Fruit fly (Drosophila melanogaster) whole organism, embryonic: ENCODE data around the gene CG7065.

Experiments used
- Atf-2 ChIP-seq: fragments of 200-800 bp; sonication (Bioruptor generic); optimal IDR thresholded peaks from 2 replicates; lab custom pipeline; 2016; ENCODE audit warnings: missing biosample characterization, missing genetic modification characterization
- B-H1 ChIP-seq: fragments of 200-800 bp; sonication (Bioruptor generic); IDR thresholded peaks from 3 replicates; pipeline ENCODE4 v1.3.6; 2022; ENCODE audit warnings: missing biosample characterization, missing genetic modification characterization
- B-H2 ChIP-seq: fragments of 200-800 bp; sonication (Bioruptor generic); optimal IDR thresholded peaks from 2 replicates; lab custom pipeline; 2018; ENCODE audit warnings: missing biosample characterization, mild to moderate bottlenecking, missing genetic modification characterization
- CG10147 ChIP-seq: fragments of 200-800 bp; sonication (Bioruptor generic); optimal IDR thresholded peaks from 2 replicates; lab custom pipeline; 2019; ENCODE audit warnings: missing biosample characterization, mild to moderate bottlenecking, missing genetic modification characterization, moderate library complexity
- CG10209 ChIP-seq: fragments of 200-800 bp; sonication (Bioruptor generic); optimal IDR thresholded peaks from 3 replicates; lab custom pipeline; 2017; ENCODE audit warnings: missing biosample characterization, mild to moderate bottlenecking, missing genetic modification characterization, missing genetic modification reagents
- CG10267 ChIP-seq: fragments of 200-800 bp; sonication (Bioruptor generic); optimal IDR thresholded peaks from 2 replicates; lab custom pipeline; 2018; ENCODE audit warnings: missing biosample characterization, mild to moderate bottlenecking, missing genetic modification characterization, moderate library complexity
- CG12219 ChIP-seq: fragments of 200-800 bp; sonication (Bioruptor generic); optimal IDR thresholded peaks from 3 replicates; lab custom pipeline; 2018; ENCODE audit warnings: missing biosample characterization, mild to moderate bottlenecking, missing genetic modification characterization
- CG12236 ChIP-seq: fragments of 200-800 bp; sonication (Bioruptor generic); optimal IDR thresholded peaks from 2 replicates; lab custom pipeline; 2016; ENCODE audit warnings: missing biosample characterization, missing genetic modification characterization
- CG12744 ChIP-seq: fragments of 200-800 bp; sonication (Bioruptor generic); optimal IDR thresholded peaks from 2 replicates; lab custom pipeline; 2016; ENCODE audit warnings: missing biosample characterization, missing genetic modification characterization
- CG12942 ChIP-seq: fragments of 200-800 bp; sonication (Bioruptor generic); optimal IDR thresholded peaks from 3 replicates; lab custom pipeline; 2016; ENCODE audit warnings: missing biosample characterization, missing genetic modification characterization
- CG15696 ChIP-seq: fragments of 200-800 bp; sonication (Bioruptor generic); optimal IDR thresholded peaks from 2 replicates; lab custom pipeline; 2019; ENCODE audit warnings: missing biosample characterization, mild to moderate bottlenecking, missing genetic modification characterization, moderate library complexity
- CG1832 ChIP-seq: fragments of 200-800 bp; sonication (Bioruptor generic); optimal IDR thresholded peaks from 2 replicates; lab custom pipeline; 2017; ENCODE audit warnings: missing biosample characterization, mild to moderate bottlenecking, missing genetic modification characterization, inconsistent platforms
- CG18619 ChIP-seq: fragments of 200-800 bp; sonication (Bioruptor generic); optimal IDR thresholded peaks from 3 replicates; lab custom pipeline; 2017; ENCODE audit warnings: missing biosample characterization, mild to moderate bottlenecking, missing genetic modification characterization
- CG2116 ChIP-seq: fragments of 200-800 bp; sonication (Bioruptor generic); optimal IDR thresholded peaks from 3 replicates; lab custom pipeline; 2018; ENCODE audit warnings: missing biosample characterization, mild to moderate bottlenecking, missing genetic modification characterization
- CG2678 ChIP-seq: fragments of 200-800 bp; sonication (Bioruptor generic); optimal IDR thresholded peaks from 3 replicates; lab custom pipeline; 2019; ENCODE audit warnings: missing biosample characterization, mild to moderate bottlenecking, missing genetic modification characterization, moderate library complexity
- CG2875 ChIP-seq: fragments of 200-800 bp; sonication (Bioruptor generic); optimal IDR thresholded peaks from 2 replicates; lab custom pipeline; 2017; ENCODE audit warnings: missing biosample characterization, mild to moderate bottlenecking, missing genetic modification characterization, missing genetic modification reagents
- CG32772 ChIP-seq: fragments of 200-800 bp; sonication (Bioruptor generic); IDR thresholded peaks from 2 replicates; pipeline ENCODE4 v1.3.6; 2022; ENCODE audit warnings: missing biosample characterization, missing genetic modification characterization
- CG4282 ChIP-seq: fragments of 200-800 bp; sonication (Bioruptor generic); optimal IDR thresholded peaks from 2 replicates; lab custom pipeline; 2016; ENCODE audit warnings: missing biosample characterization, missing genetic modification characterization
- CG6254 ChIP-seq: fragments of 200-800 bp; sonication (Bioruptor generic); optimal IDR thresholded peaks from 3 replicates; lab custom pipeline; 2017; ENCODE audit warnings: mild to moderate bottlenecking, missing biosample characterization, missing genetic modification reagents, missing genetic modification characterization
- CG6683 ChIP-seq: fragments of 200-800 bp; sonication (Bioruptor generic); optimal IDR thresholded peaks from 2 replicates; lab custom pipeline; 2017; ENCODE audit warnings: missing biosample characterization, mild to moderate bottlenecking, missing genetic modification characterization, missing genetic modification reagents
- CG7357 ChIP-seq: fragments of 200-800 bp; sonication (Bioruptor generic); IDR thresholded peaks from 3 replicates; pipeline ENCODE4 v1.3.6; 2022; ENCODE audit warnings: missing biosample characterization, missing genetic modification characterization
- CG7839 ChIP-seq: fragments of 200-800 bp; sonication (Bioruptor generic); optimal IDR thresholded peaks from 3 replicates; lab custom pipeline; 2018; ENCODE audit warnings: missing biosample characterization, mild to moderate bottlenecking, missing genetic modification characterization, moderate library complexity
- CG8359 ChIP-seq: fragments of 200-800 bp; sonication (Bioruptor generic); optimal IDR thresholded peaks from 2 replicates; lab custom pipeline; 2017; ENCODE audit warnings: missing biosample characterization, mild to moderate bottlenecking, missing genetic modification characterization, borderline replicate concordance
- CHES-1-like ChIP-seq: fragments of 200-800 bp; sonication (Bioruptor generic); optimal IDR thresholded peaks from 2 replicates; lab custom pipeline; 2016; ENCODE audit warnings: missing biosample characterization, missing genetic modification characterization
- Fer1 ChIP-seq: fragments of 200-800 bp; sonication (Bioruptor generic); optimal IDR thresholded peaks from 2 replicates; lab custom pipeline; 2017; ENCODE audit warnings: missing biosample characterization, mild to moderate bottlenecking, missing genetic modification characterization
- Hr51 ChIP-seq, 2 experiments: fragments of 200-800 bp; sonication (Bioruptor generic); optimal IDR thresholded peaks; 2 replicates in 1 of 2; 3 replicates in 1 of 2; lab custom pipeline; 2016 to 2018; ENCODE audit warnings: missing biosample characterization in 2 of 2, missing genetic modification characterization in 2 of 2, mild to moderate bottlenecking in 1 of 2, moderate library complexity in 1 of 2
- Lpt ChIP-seq: fragments of >200 bp; optimal IDR thresholded peaks from 2 replicates; lab custom pipeline; 2018; ENCODE audit warnings: missing biosample characterization, missing genetic modification characterization
- Max ChIP-seq: fragments of 200-800 bp; sonication (Bioruptor generic); optimal IDR thresholded peaks from 2 replicates; lab custom pipeline; 2016; ENCODE audit warnings: missing biosample characterization, mild to moderate bottlenecking, missing genetic modification characterization
- NC2β ChIP-seq: fragments of 200-800 bp; sonication (Bioruptor generic); optimal IDR thresholded peaks from 2 replicates; lab custom pipeline; 2016; ENCODE audit warnings: missing biosample characterization, missing genetic modification characterization
- Nf-YC ChIP-seq: fragments of 200-800 bp; optimal IDR thresholded peaks from 3 replicates; lab custom pipeline; 2019; ENCODE audit warnings: missing biosample characterization, mild to moderate bottlenecking, missing genetic modification characterization, moderate library complexity
- Oaz ChIP-seq: fragments of 200-800 bp; sonication (Bioruptor generic); IDR thresholded peaks from 2 replicates; pipeline ENCODE4 v1.3.6; 2022; ENCODE audit warnings: missing biosample characterization, missing genetic modification characterization
- PHDP ChIP-seq: fragments of 200-800 bp; sonication (Bioruptor generic); optimal IDR thresholded peaks from 3 replicates; lab custom pipeline; 2018; ENCODE audit warnings: missing biosample characterization, mild to moderate bottlenecking, missing genetic modification characterization, moderate library complexity
- bab2 ChIP-seq: fragments of 200-800 bp; sonication (Bioruptor generic); optimal IDR thresholded peaks from 2 replicates; lab custom pipeline; 2016; ENCODE audit warnings: missing biosample characterization, missing genetic modification characterization
- bcd ChIP-seq: fragments of 200-800 bp; sonication (Bioruptor generic); optimal IDR thresholded peaks from 2 replicates; lab custom pipeline; 2017; ENCODE audit warnings: missing biosample characterization, mild to moderate bottlenecking, missing genetic modification characterization
- dm ChIP-seq: fragments of 200-800 bp; sonication (Bioruptor generic); optimal IDR thresholded peaks from 3 replicates; lab custom pipeline; 2016; ENCODE audit warnings: missing biosample characterization, missing genetic modification characterization
- eve ChIP-seq, 2 experiments: fragments of >200 bp; optimal IDR thresholded peaks; 2 replicates each; lab custom pipeline; 2017; ENCODE audit warnings: missing biosample characterization in 2 of 2, missing genetic modification characterization in 2 of 2
- gsb ChIP-seq: fragments of 200-800 bp; sonication (Bioruptor generic); IDR thresholded peaks from 2 replicates; pipeline ENCODE4 v1.3.6; 2022; ENCODE audit warnings: missing biosample characterization, missing genetic modification characterization
- hth ChIP-seq: fragments of >200 bp; optimal IDR thresholded peaks from 2 replicates; lab custom pipeline; 2017; ENCODE audit warnings: inconsistent platforms
- ken ChIP-seq: fragments of 200-800 bp; sonication (Bioruptor generic); IDR thresholded peaks from 3 replicates; pipeline ENCODE4 v1.3.6; 2022; ENCODE audit warnings: missing biosample characterization, missing genetic modification characterization
- lola ChIP-seq, 3 experiments: fragments of >200 bp in 2 of 3; fragments of 200-800 bp in 1 of 3; sonication (Bioruptor generic) in 1 of 3; optimal IDR thresholded peaks; 2 replicates each; lab custom pipeline; 2017 to 2019; ENCODE audit warnings: missing biosample characterization in 3 of 3, missing genetic modification characterization in 3 of 3, mild to moderate bottlenecking in 1 of 3, moderate library complexity in 1 of 3
- lov ChIP-seq, 2 experiments: fragments of 200-800 bp in 1 of 2; fragments of >200 bp in 1 of 2; sonication (Bioruptor generic) in 1 of 2; IDR thresholded peaks in 1 of 2; optimal IDR thresholded peaks in 1 of 2; 2 replicates in 1 of 2; 3 replicates in 1 of 2; pipeline versions ENCODE4 v1.3.6 to Lab custom; 2017 to 2022; ENCODE audit warnings: missing biosample characterization in 1 of 2, missing genetic modification characterization in 1 of 2
- nerfin-1 ChIP-seq: fragments of 200-800 bp; sonication (Bioruptor generic); optimal IDR thresholded peaks from 3 replicates; lab custom pipeline; 2019; ENCODE audit warnings: missing biosample characterization, mild to moderate bottlenecking, missing genetic modification characterization, moderate library complexity
- nmo ChIP-seq: fragments of 200-800 bp; sonication (Bioruptor generic); optimal IDR thresholded peaks from 2 replicates; lab custom pipeline; 2018; ENCODE audit warnings: missing biosample characterization, mild to moderate bottlenecking, missing genetic modification characterization, moderate library complexity
- ranshi ChIP-seq: fragments of 200-800 bp; sonication (Bioruptor generic); IDR thresholded peaks from 2 replicates; pipeline ENCODE4 v1.3.6; 2022; ENCODE audit warnings: missing biosample characterization, missing genetic modification characterization
- repo ChIP-seq: fragments of 200-800 bp; sonication (Bioruptor generic); optimal IDR thresholded peaks from 2 replicates; lab custom pipeline; 2016; ENCODE audit warnings: missing biosample characterization, missing genetic modification characterization
- scrt ChIP-seq: fragments of 200-800 bp; sonication (Bioruptor generic); optimal IDR thresholded peaks from 2 replicates; lab custom pipeline; 2018; ENCODE audit warnings: missing biosample characterization, mild to moderate bottlenecking, missing genetic modification characterization, moderate library complexity
- seq ChIP-seq: fragments of 200-800 bp; sonication (Bioruptor generic); IDR thresholded peaks from 2 replicates; pipeline ENCODE4 v1.3.6; 2022; ENCODE audit warnings: missing biosample characterization, missing genetic modification characterization
- sob ChIP-seq: fragments of 200-800 bp; sonication (Bioruptor generic); IDR thresholded peaks from 2 replicates; pipeline ENCODE4 v1.3.6; 2022; ENCODE audit warnings: missing biosample characterization, missing genetic modification characterization
- yki ChIP-seq: fragments of >200 bp; optimal IDR thresholded peaks from 3 replicates; lab custom pipeline; 2018
- zfh2 ChIP-seq: fragments of 200-800 bp; sonication (Bioruptor generic); optimal IDR thresholded peaks from 2 replicates; lab custom pipeline; 2016; ENCODE audit warnings: missing biosample characterization, missing genetic modification characterization

CG7065 gene

DNA sequence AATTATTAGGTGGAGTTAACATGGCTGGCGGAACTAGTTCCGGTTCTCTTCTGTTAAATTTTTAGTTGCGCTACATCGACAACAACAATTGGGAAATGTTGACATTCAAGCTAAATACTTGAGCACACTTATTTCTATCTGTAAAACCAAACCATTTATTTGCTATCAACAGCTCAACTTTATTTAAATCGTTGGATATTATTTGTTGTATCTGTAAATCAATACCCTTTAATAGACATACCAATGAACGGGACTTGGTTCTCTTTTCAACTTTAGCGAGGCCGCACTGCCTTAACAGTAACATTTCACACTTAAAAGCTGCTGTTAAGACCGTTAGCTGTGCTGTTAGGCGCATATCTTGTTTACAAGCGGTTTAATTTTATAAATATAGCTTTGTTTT lies 51.3 kb downstream of the CG7065 start, which contains the start of gene CG12106 (continued):
- TF ChIP-seq scrt (GFP tag; lab: Kevin White, UChicago) (no peak), Fer1 (GFP tag; lab: Kevin White, UChicago) (peak; percentile 55), zfh2 (GFP tag; lab: Kevin White, UChicago) (peak; percentile 56), Max (no peak), CG7357 (peak; percentile 32; the same call in 1 of the 3 replicates), nmo (GFP tag; lab: Kevin White, UChicago) (peak; percentile 55), Hr51 (GFP tag; optimal IDR thresholded peaks at IDR 0.05; lab: Kevin White, UChicago) (peak in 1 of 2 experiments; percentile 48), CG12744 (peak; percentile 19), CG2875 (GFP tag; lab: Kevin White, UChicago) (no peak), B-H2 (peak; percentile 28), CG4282 (GFP tag; lab: Kevin White, UChicago) (no peak), CG10147 (peak; percentile 37), CG7839 (tag; lab: Kevin White, UChicago) (peak; percentile 62), bcd (GFP tag; lab: Kevin White, UChicago) (peak; percentile 20), PHDP (tag; lab: Kevin White, UChicago) (peak; percentile 43), seq (GFP tag; lab: Robert Waterston, UW) (0 out of 2 replicates have a peak, but pooled peaks have one; percentile 31), CG12219 (GFP tag; lab: Kevin White, UChicago) (peak; percentile 1), Lpt (GFP tag; lab: Kevin White, UChicago) (no peak), lov (optimal IDR thresholded peaks at IDR 0.05; lab: Kevin White, UChicago) (no peak), lov (GFP tag; IDR thresholded peaks at IDR 0.05; lab: Robert Waterston, UW) (no peak), eve (GFP tag; optimal IDR thresholded peaks at IDR 0.05; lab: Kevin White, UChicago) (no peak), Atf-2 (peak; percentile 1), ranshi (GFP tag; lab: Robert Waterston, UW) (no peak; the same call in 1 of the 2 replicates), CG10267 (tag; lab: Kevin White, UChicago) (peak; percentile 14), CG10209 (GFP tag; lab: Kevin White, UChicago) (peak; percentile 12), bab2 (peak; percentile 25), yki (lab: Kevin White, UChicago) (no peak), CG6254 (GFP tag; lab: Kevin White, UChicago) (peak; percentile 31), hth (no peak), nerfin-1 (peak; percentile 5), CG1832 (GFP tag; lab: Kevin White, UChicago) (no peak), dm (GFP tag; lab: Kevin White, UChicago) (no peak), Oaz (GFP tag; lab: Robert Waterston, UW) (peak; percentile 42; the same call in 1 of the 2 replicates), lola (GFP tag; optimal IDR thresholded peaks at IDR 0.05; lab: Kevin White, UChicago) (peak in 1 of 3 experiments; percentile 27), gsb (GFP tag; lab: Robert Waterston, UW) (0 out of 2 replicates have a peak, but pooled peaks have one; percentile 20), CG6683 (no peak), NC2β (GFP tag; lab: Kevin White, UChicago) (peak; percentile 30), B-H1 (GFP tag; lab: Robert Waterston, UW) (0 out of 3 replicates have a peak, but pooled peaks have one; percentile 20), CG2116 (GFP tag; lab: Kevin White, UChicago) (peak; percentile 3), Nf-YC (tag; lab: Kevin White, UChicago) (peak; percentile 42), CG12236 (no peak), CG15696 (tag; lab: Kevin White, UChicago) (peak; percentile 30), repo (GFP tag; lab: Kevin White, UChicago) (no peak), CHES-1-like (GFP tag; lab: Kevin White, UChicago) (peak; percentile 15), CG32772 (no peak), CG18619 (GFP tag; lab: Kevin White, UChicago) (peak; percentile 33), ken (GFP tag; lab: Robert Waterston, UW) (no peak), CG2678 (peak; percentile 65), sob (GFP tag; lab: Robert Waterston, UW) (0 out of 2 replicates have a peak, but pooled peaks have one; percentile 13), CG8359 (GFP tag; lab: Kevin White, UChicago) (no peak), CG12942 (GFP tag; lab: Kevin White, UChicago) (peak; percentile 34)
